Worm (Caenorhabditis elegans) whole organism, L4 larva: ENCODE data around the gene csr-1.

Experiments used
- D1046.2 ChIP-seq: fragments of 200-800 bp; sonication (Bioruptor generic); IDR thresholded peaks from 2 replicates; pipeline ENCODE4 v1.3.6; 2022; ENCODE audit warnings: missing genetic modification characterization, missing compliant biosample characterization
- T20F7.1 ChIP-seq: fragments of 200-800 bp; sonication (Bioruptor generic); optimal IDR thresholded peaks from 2 replicates; lab custom pipeline; 2018; ENCODE audit warnings: mild to moderate bottlenecking, missing genetic modification characterization, missing compliant biosample characterization
- Y5F2A.4 ChIP-seq: fragments of 200-800 bp; sonication (Bioruptor generic); optimal IDR thresholded peaks from 2 replicates; lab custom pipeline; 2018; ENCODE audit warnings: mild to moderate bottlenecking, missing genetic modification characterization, missing compliant biosample characterization
- ZK546.5 ChIP-seq, 2 experiments: sonication (generic microtip); optimal IDR thresholded peaks; 2 replicates each; lab custom pipeline; 2017; ENCODE audit warnings: missing biosample characterization in 2 of 2, missing genetic modification characterization in 2 of 2
- aha-1 ChIP-seq: fragments of 150-350 bp; peaks from one replicate; lab custom pipeline; 2014; ENCODE audit warnings: missing biosample characterization, missing genetic modification characterization
- ceh-44 ChIP-seq: fragments of 200-800 bp; sonication (Bioruptor generic); IDR thresholded peaks from 2 replicates; pipeline ENCODE4 v1.3.6; 2022; ENCODE audit warnings: missing genetic modification reagents, missing genetic modification characterization, missing compliant biosample characterization
- ceh-62 ChIP-seq: sonication (generic microtip); optimal IDR thresholded peaks from 2 replicates; lab custom pipeline; 2017; ENCODE audit warnings: missing biosample characterization, missing genetic modification characterization
- daf-16 ChIP-seq, 3 experiments: sonication (generic microtip); optimal IDR thresholded peaks; 2 replicates each; lab custom pipeline; 2016 to 2017; ENCODE audit warnings: missing genetic modification characterization in 3 of 3, missing genetic modification reagents in 3 of 3, mild to moderate bottlenecking in 2 of 3, missing compliant biosample characterization in 2 of 3, missing biosample characterization in 1 of 3, moderate library complexity in 1 of 3
- daf-8 ChIP-seq: fragments of 200-800 bp; sonication (Bioruptor generic); IDR thresholded peaks from 2 replicates; pipeline ENCODE4 v1.3.6; 2022; ENCODE audit warnings: missing genetic modification characterization, missing compliant biosample characterization
- dmd-8 ChIP-seq: fragments of 200-800 bp; sonication (Bioruptor generic); IDR thresholded peaks from 2 replicates; pipeline ENCODE4 v1.3.6; 2022; ENCODE audit warnings: missing genetic modification characterization, missing compliant biosample characterization
- dve-1 ChIP-seq: sonication (generic microtip); optimal IDR thresholded peaks from 2 replicates; lab custom pipeline; 2017; ENCODE audit warnings: antibody characterized with exemption, mild to moderate bottlenecking, missing genetic modification characterization, missing compliant biosample characterization; ENCODE audit not compliant: insufficient read depth
- egl-27 ChIP-seq: sonication (generic microtip); optimal IDR thresholded peaks from 3 replicates; lab custom pipeline; 2017; ENCODE audit warnings: missing biosample characterization, missing genetic modification reagents, missing genetic modification characterization
- hlh-11 ChIP-seq: fragments of 200-800 bp; sonication (Bioruptor generic); optimal IDR thresholded peaks from 2 replicates; lab custom pipeline; 2018; ENCODE audit warnings: mild to moderate bottlenecking, missing genetic modification characterization, missing compliant biosample characterization
- lir-3 ChIP-seq: sonication (generic microtip); optimal IDR thresholded peaks from 2 replicates; lab custom pipeline; 2016; ENCODE audit warnings: mild to moderate bottlenecking, missing genetic modification characterization, missing compliant biosample characterization
- lsy-2 ChIP-seq, 2 experiments: fragments of 150-350 bp in 1 of 2; sonication (generic microtip) in 1 of 2; optimal IDR thresholded peaks; 2 replicates each; lab custom pipeline; 2014 to 2017; ENCODE audit warnings: missing biosample characterization in 2 of 2, missing genetic modification characterization in 2 of 2
- madf-5 ChIP-seq, 2 experiments: fragments of 200-800 bp; sonication (Bioruptor generic); IDR thresholded peaks; 2 replicates each; pipeline ENCODE4 v1.3.6; 2022; ENCODE audit warnings: missing compliant biosample characterization in 2 of 2, missing genetic modification characterization in 2 of 2
- madf-9 ChIP-seq: fragments of 200-800 bp; sonication (Bioruptor generic); conservative IDR thresholded peaks from 2 replicates; pipeline ENCODE4 v1.3.6; 2022; ENCODE audit warnings: missing genetic modification reagents, missing genetic modification characterization, missing compliant biosample characterization
- mdl-1 ChIP-seq, 2 experiments: fragments of 150-350 bp in 1 of 2; sonication (generic microtip) in 1 of 2; optimal IDR thresholded peaks; 2 replicates each; lab custom pipeline; 2014 to 2017; ENCODE audit warnings: missing biosample characterization in 2 of 2, missing genetic modification characterization in 2 of 2
- mes-2 ChIP-seq: sonication (generic microtip); optimal IDR thresholded peaks from 2 replicates; lab custom pipeline; 2016; ENCODE audit warnings: missing genotype, mild to moderate bottlenecking, missing genetic modification characterization, missing compliant biosample characterization; ENCODE audit not compliant: poor library complexity, severe bottlenecking
- mxl-3 ChIP-seq: fragments of 200-800 bp; sonication (Bioruptor generic); optimal IDR thresholded peaks from 2 replicates; lab custom pipeline; 2018; ENCODE audit warnings: mild to moderate bottlenecking, missing genetic modification characterization, missing compliant biosample characterization
- nhr-11 ChIP-seq: fragments of 150-350 bp; optimal IDR thresholded peaks from 2 replicates; lab custom pipeline; 2014; ENCODE audit warnings: missing biosample characterization, missing genetic modification characterization
- nhr-111 ChIP-seq: fragments of 200-800 bp; sonication (Bioruptor generic); optimal IDR thresholded peaks from 2 replicates; lab custom pipeline; 2018; ENCODE audit warnings: mild to moderate bottlenecking, missing genetic modification characterization, missing compliant biosample characterization
- nhr-237 ChIP-seq: sonication (generic microtip); optimal IDR thresholded peaks from 2 replicates; lab custom pipeline; 2017; ENCODE audit warnings: missing biosample characterization, missing genetic modification characterization
- nhr-28 ChIP-seq: fragments of 150-350 bp; optimal IDR thresholded peaks from 2 replicates; lab custom pipeline; 2014; ENCODE audit warnings: missing biosample characterization, missing genetic modification characterization
- nhr-41 ChIP-seq: fragments of 200-800 bp; sonication (Bioruptor generic); IDR thresholded peaks from 2 replicates; pipeline ENCODE4 v1.3.6; 2022; ENCODE audit warnings: missing genetic modification reagents, missing genetic modification characterization, missing compliant biosample characterization
- nhr-48 ChIP-seq: sonication (generic microtip); optimal IDR thresholded peaks from 2 replicates; lab custom pipeline; 2016; ENCODE audit warnings: mild to moderate bottlenecking, missing genetic modification characterization, missing compliant biosample characterization
- pha-4 ChIP-seq, 2 experiments: fragments of 150-350 bp in 1 of 2; fragments of 200-800 bp in 1 of 2; sonication (Bioruptor generic) in 1 of 2; IDR thresholded peaks in 1 of 2; optimal IDR thresholded peaks in 1 of 2; 2 replicates each; pipeline versions ENCODE4 v1.3.6 to Lab custom; 2014 to 2022; ENCODE audit warnings: missing genetic modification characterization in 2 of 2, missing genetic modification reagents in 2 of 2, missing biosample characterization in 1 of 2, missing compliant biosample characterization in 1 of 2
- pqm-1 ChIP-seq: sonication (generic microtip); optimal IDR thresholded peaks from 2 replicates; lab custom pipeline; 2017; ENCODE audit warnings: missing biosample characterization, missing genetic modification characterization
- sdz-12 ChIP-seq: fragments of 200-800 bp; sonication (Bioruptor generic); optimal IDR thresholded peaks from 2 replicates; lab custom pipeline; 2018; ENCODE audit warnings: mild to moderate bottlenecking, missing genetic modification characterization, missing compliant biosample characterization
- snpc-1.2 ChIP-seq: fragments of 200-800 bp; sonication (Bioruptor generic); IDR thresholded peaks from 2 replicates; pipeline ENCODE4 v1.3.6; 2022; ENCODE audit warnings: missing genetic modification reagents, missing genetic modification characterization, missing compliant biosample characterization
- snpc-4 ChIP-seq: fragments of 150-350 bp; optimal IDR thresholded peaks from 2 replicates; lab custom pipeline; 2014; ENCODE audit warnings: missing biosample characterization, missing genetic modification characterization
- spr-3 ChIP-seq: fragments of 200-800 bp; sonication (Bioruptor generic); optimal IDR thresholded peaks from 2 replicates; lab custom pipeline; 2018; ENCODE audit warnings: mild to moderate bottlenecking, missing genetic modification characterization, missing compliant biosample characterization
- tag-97 ChIP-seq: fragments of 200-800 bp; sonication (Bioruptor generic); IDR thresholded peaks from 2 replicates; pipeline ENCODE4 v1.3.6; 2022; ENCODE audit warnings: missing genetic modification characterization, missing compliant biosample characterization
- unc-130 ChIP-seq: sonication (generic microtip); optimal IDR thresholded peaks from 2 replicates; lab custom pipeline; 2016; ENCODE audit warnings: missing genetic modification reagents, missing genetic modification characterization, missing compliant biosample characterization
- unc-39 ChIP-seq: sonication (generic microtip); optimal IDR thresholded peaks from 2 replicates; lab custom pipeline; 2017; ENCODE audit warnings: missing biosample characterization, missing genetic modification characterization
- unc-62 ChIP-seq, 3 experiments: fragments of 150-350 bp in 1 of 3; sonication (generic microtip); optimal IDR thresholded peaks in 2 of 3; peaks in 1 of 3; 1 replicate in 1 of 3; 2 replicates in 2 of 3; lab custom pipeline; 2014 to 2017; ENCODE audit warnings: missing biosample characterization in 3 of 3, missing genetic modification characterization in 3 of 3, missing genetic modification reagents in 3 of 3, missing genotype in 1 of 3

The csr-1 gene

DNA sequence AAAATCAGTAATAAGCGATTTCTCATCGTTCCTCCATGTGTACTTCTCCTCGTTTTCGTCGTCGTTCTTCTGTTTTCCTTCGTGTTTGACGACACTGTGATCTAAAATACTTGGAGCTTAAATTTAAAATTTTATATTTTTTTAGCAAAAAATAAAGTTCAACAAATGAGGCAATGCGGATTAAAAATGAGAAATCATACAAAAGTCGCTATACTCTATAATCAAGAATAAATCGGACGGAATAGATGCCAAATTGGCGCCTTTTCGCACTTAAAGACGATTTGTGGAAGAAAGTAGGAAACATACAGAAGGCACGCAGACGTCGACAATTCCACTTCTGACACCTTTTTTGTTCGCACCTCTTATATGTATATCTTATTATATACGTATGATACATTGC lies 47.0 kb downstream of the csr-1 start, which contains the start of gene rig-4:
Gene rig-4 (minus strand): TSS at position 101 of the 400 bp plus-strand sequence.
- TF ChIP-seq mxl-3 (GFP tag; lab: Kevin White, UChicago) (no peak), unc-39 (tag; lab: Kevin White, UChicago) (no peak), spr-3 (GFP tag; lab: Kevin White, UChicago) (no peak), aha-1 (tag; lab: Kevin White, UChicago) (no peak), snpc-1.2 (no peak), lsy-2 (tag; optimal IDR thresholded peaks at IDR 0.05; lab: Kevin White, UChicago) (no peak), unc-130 (GFP tag; lab: Kevin White, UChicago) (no peak), snpc-4 (tag; lab: Kevin White, UChicago) (no peak), ZK546.5 (tag; optimal IDR thresholded peaks at IDR 0.05; lab: Kevin White, UChicago) (no peak), egl-27 (tag; lab: Kevin White, UChicago) (no peak), dmd-8 (GFP tag; lab: Robert Waterston, UW) (no peak), nhr-11 (tag; lab: Kevin White, UChicago) (no peak), hlh-11 (tag; lab: Kevin White, UChicago) (no peak), nhr-111 (GFP tag; lab: Kevin White, UChicago) (no peak), nhr-41 (no peak), D1046.2 (GFP tag; lab: Robert Waterston, UW) (no peak)

ce11 chrIV:8005376-8005775 lies 48.3 kb downstream of the csr-1 start:
- TF ChIP-seq madf-9 (GFP tag; lab: Robert Waterston, UW) (no peak), lir-3 (tag; lab: Kevin White, UChicago) (no peak), T20F7.1 (GFP tag; lab: Kevin White, UChicago) (no peak), daf-8 (GFP tag; lab: Robert Waterston, UW) (no peak), unc-130 (GFP tag; lab: Kevin White, UChicago) (no peak), sdz-12 (GFP tag; lab: Kevin White, UChicago) (no peak), mes-2 (no peak), Y5F2A.4 (GFP tag; lab: Kevin White, UChicago) (no peak), hlh-11 (tag; lab: Kevin White, UChicago) (peak; percentile 29), nhr-28 (tag; lab: Kevin White, UChicago) (peak; percentile 24), dmd-8 (GFP tag; lab: Robert Waterston, UW) (no peak), nhr-48 (tag; lab: Kevin White, UChicago) (no peak), pqm-1 (peak; percentile 64), daf-16 (GFP tag; optimal IDR thresholded peaks at IDR 0.05; lab: Kevin White, UChicago) (no peak), daf-16 (tag; optimal IDR thresholded peaks at IDR 0.05; lab: Kevin White, UChicago) (peak; percentile 64), nhr-237 (tag; lab: Kevin White, UChicago) (no peak), ceh-62 (tag; lab: Kevin White, UChicago) (no peak), dve-1 (tag; lab: Kevin White, UChicago) (peak; percentile 39)
- TF ChIP-seq, all 104 proteins: peak for 5

DNA sequence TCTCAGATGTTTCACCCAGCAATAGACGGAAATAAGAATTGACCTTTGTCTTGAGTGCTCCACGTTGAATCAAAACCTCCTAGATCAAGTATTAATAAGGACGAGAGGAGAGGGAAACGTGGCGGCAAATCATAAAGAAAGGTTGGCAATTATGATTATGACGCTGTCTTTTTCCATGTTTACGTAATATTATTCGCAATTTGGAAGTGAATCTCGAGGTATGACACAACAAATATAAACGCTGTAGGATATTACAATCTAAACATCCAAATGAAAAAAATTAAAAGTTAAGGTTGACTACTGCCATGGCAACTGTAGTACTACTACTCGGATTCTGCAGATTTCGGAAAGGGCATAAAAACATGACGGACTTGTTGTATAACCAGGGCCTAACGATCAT lies 49.1 kb downstream of the csr-1 start:
- TF ChIP-seq dve-1 (tag; lab: Kevin White, UChicago) (no peak), mdl-1 (tag; optimal IDR thresholded peaks at IDR 0.05; lab: Kevin White, UChicago) (no peak), madf-5 (GFP tag; IDR thresholded peaks at IDR 0.05; lab: Robert Waterston, UW) (no peak), unc-62 (GFP tag; optimal IDR thresholded peaks at IDR 0.05 in 1 of 2; lab: Kevin White, UChicago) (no peak), unc-62 (tag; optimal IDR thresholded peaks at IDR 0.05; lab: Kevin White, UChicago) (no peak), pha-4 (GFP tag; IDR thresholded peaks at IDR 0.05; lab: Robert Waterston, UW) (no peak), pha-4 (tag; optimal IDR thresholded peaks at IDR 0.05; lab: Kevin White, UChicago) (no peak), ceh-44 (GFP tag; lab: Robert Waterston, UW) (no peak), tag-97 (GFP tag; lab: Robert Waterston, UW) (no peak), nhr-237 (tag; lab: Kevin White, UChicago) (no peak)
- TF ChIP-seq, all 104 proteins: peak for 0
